Worm (Caenorhabditis elegans): ENCODE data around the gene T26H5.11.

DNA sequence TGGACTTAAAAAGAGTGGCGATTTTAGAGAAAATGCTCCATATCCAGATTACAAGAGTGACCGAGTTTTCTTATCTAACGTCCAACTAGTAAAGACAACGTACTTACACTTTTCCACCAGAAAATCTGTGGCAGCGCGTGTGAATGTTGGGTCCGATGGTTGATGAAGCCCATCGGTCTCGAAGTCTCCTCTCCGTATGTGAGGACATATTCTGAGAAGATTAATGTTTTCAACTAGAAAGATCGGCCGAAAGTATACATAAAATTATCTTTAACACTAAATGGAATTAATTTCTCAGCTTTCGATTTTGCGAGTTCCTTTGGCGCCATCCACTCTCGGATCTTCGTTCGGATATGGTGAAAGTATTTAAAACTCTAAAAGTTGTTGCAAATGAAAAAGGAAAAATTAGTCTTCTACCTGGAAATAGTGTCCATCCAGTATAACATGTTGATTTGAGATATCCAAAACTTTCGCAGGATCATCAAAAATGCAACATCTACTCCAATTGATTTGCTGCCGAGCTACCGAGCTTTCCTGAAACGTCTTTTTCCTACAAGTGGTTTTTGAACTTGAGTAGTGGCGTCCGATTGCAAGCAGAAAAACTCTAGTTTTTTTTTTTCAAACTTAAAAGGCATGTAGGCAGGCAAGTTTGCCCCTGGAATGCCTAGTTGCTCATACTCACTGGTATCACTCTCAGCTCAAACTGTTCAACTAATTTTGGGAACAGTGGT is 12.6 kb downstream of the T26H5.11 start:
- TF ChIP-seq ceh-19 (GFP tag; optimal IDR thresholded peaks at IDR 0.05) (no peak), sox-2 (GFP tag; IDR thresholded peaks at IDR 0.05) (no peak), npax-4 (tag; optimal IDR thresholded peaks at IDR 0.05) (no peak), lin-11 (tag; optimal IDR thresholded peaks at IDR 0.05) (no peak)
